Worm (Caenorhabditis elegans): Measurements from ENCODE around the gene D2096.10.

- TF ChIP-seq unc-62 (GFP tag; optimal IDR thresholded peaks at IDR 0.05 in 1 of 2) (no peak), unc-62 (tag; optimal IDR thresholded peaks at IDR 0.05) (no peak), nhr-11 (tag; optimal IDR thresholded peaks at IDR 0.05) (no peak), nhr-6 (tag; optimal IDR thresholded peaks at IDR 0.05) (no peak), hlh-11 (tag; optimal IDR thresholded peaks at IDR 0.05) (no peak), dmd-8 (GFP tag; IDR thresholded peaks at IDR 0.05) (no peak), mdl-1 (tag; optimal IDR thresholded peaks at IDR 0.05) (no peak)
Observed at ce11 chrIV:8367887-8368286, 21.2 kb downstream of the D2096.10 start.

Measured in whole organism, L4 larva.